Worm (Caenorhabditis elegans) whole organism, midembryonic: ENCODE data around the gene str-28.

Source experiments
- T22C8.4 ChIP-seq: fragments of 200-800 bp; sonication (Bioruptor generic); IDR thresholded peaks from 2 replicates; pipeline ENCODE4 v1.3.6; 2022; ENCODE audit warnings: missing genetic modification characterization, missing compliant biosample characterization
- cog-1 ChIP-seq: sonication (generic microtip); optimal IDR thresholded peaks from 2 replicates; lab custom pipeline; 2016; ENCODE audit warnings: missing genetic modification characterization, missing compliant biosample characterization
- flt-1 ChIP-seq: fragments of 200-800 bp; sonication (Bioruptor generic); IDR thresholded peaks from 2 replicates; pipeline ENCODE4 v1.3.6; 2022; ENCODE audit warnings: missing genetic modification characterization, missing compliant biosample characterization
- klf-2 ChIP-seq: fragments of 200-800 bp; sonication (Bioruptor generic); conservative IDR thresholded peaks from 2 replicates; pipeline ENCODE4 v1.3.6; 2022; ENCODE audit warnings: missing genetic modification reagents, missing genetic modification characterization, missing compliant biosample characterization
- med-1 ChIP-seq: sonication (generic microtip); optimal IDR thresholded peaks from 2 replicates; lab custom pipeline; 2017; ENCODE audit warnings: missing genetic modification characterization, mild to moderate bottlenecking, missing compliant biosample characterization, antibody characterized with exemption, missing genetic modification reagents; ENCODE audit not compliant: insufficient read depth
- ref-1 ChIP-seq: fragments of 200-800 bp; sonication (Bioruptor generic); conservative IDR thresholded peaks from 2 replicates; pipeline ENCODE4 v1.3.6; 2022; ENCODE audit warnings: missing genetic modification reagents, missing genetic modification characterization, missing compliant biosample characterization
- tab-1 ChIP-seq: fragments of 200-800 bp; sonication (Bioruptor generic); IDR thresholded peaks from 2 replicates; pipeline ENCODE4 v1.3.6; 2022; ENCODE audit warnings: missing genetic modification characterization, missing compliant biosample characterization
- ztf-23 ChIP-seq: fragments of 200-800 bp; sonication (Bioruptor generic); IDR thresholded peaks from 2 replicates; pipeline ENCODE4 v1.3.6; 2022; ENCODE audit warnings: missing genetic modification reagents, missing genetic modification characterization, missing compliant biosample characterization

- TF ChIP-seq cog-1 (tag; lab: Kevin White, UChicago) (no peak), ztf-23 (GFP tag; lab: Robert Waterston, UW) (no peak), ref-1 (GFP tag; lab: Robert Waterston, UW) (no peak), med-1 (no peak), flt-1 (GFP tag; lab: Robert Waterston, UW) (no peak), klf-2 (GFP tag; lab: Robert Waterston, UW) (no peak), tab-1 (GFP tag; lab: Robert Waterston, UW) (no peak), T22C8.4 (GFP tag; lab: Robert Waterston, UW) (no peak)
Observed at ce11 chrV:7431016-7431415, 41.7 kb downstream of the str-28 start, which contains the start of gene srw-71.
